Worm (Caenorhabditis elegans): ENCODE data around the gene C13C4.8.

ce11 chrV:12114693-12115092 lies 3.1 kb upstream of the C13C4.8 start, which contains the start of gene spin-1:
- no peak for TF ChIP-seq med-1 (GFP tag; optimal IDR thresholded peaks at IDR 0.05; ENCODE audit: insufficient read depth)
- TF ChIP-seq ztf-23 (GFP tag; IDR thresholded peaks at IDR 0.05), result no peak
- TF ChIP-seq flt-1 (GFP tag; IDR thresholded peaks at IDR 0.05), result no peak
- no peak for TF ChIP-seq tab-1 (GFP tag; IDR thresholded peaks at IDR 0.05)
